Fruit fly (Drosophila melanogaster): ENCODE measurements around the gene CG43059.

CG43059 gene

dm6 chr3L:8312290-8312689, 6.5 kb downstream of the CG43059 start:
- no peak for TF ChIP-seq pan (optimal IDR thresholded peaks at IDR 0.05)
- no peak for TF ChIP-seq Dll (optimal IDR thresholded peaks at IDR 0.05)
- no peak for TF ChIP-seq EcR (GFP tag; optimal IDR thresholded peaks at IDR 0.05)
- no peak for TF ChIP-seq CG8478 (optimal IDR thresholded peaks at IDR 0.05)
- TF ChIP-seq usp (GFP tag; optimal IDR thresholded peaks at IDR 0.05) = no peak
- TF ChIP-seq psq (optimal IDR thresholded peaks at IDR 0.05) = no peak

- no peak for TF ChIP-seq pan (optimal IDR thresholded peaks at IDR 0.05)
- no peak for TF ChIP-seq psq (optimal IDR thresholded peaks at IDR 0.05)
- TF ChIP-seq EcR (GFP tag; optimal IDR thresholded peaks at IDR 0.05) = no peak
- no peak for TF ChIP-seq CG8478 (optimal IDR thresholded peaks at IDR 0.05)
- no peak for TF ChIP-seq Dll (optimal IDR thresholded peaks at IDR 0.05)
- no peak for TF ChIP-seq usp (GFP tag; optimal IDR thresholded peaks at IDR 0.05)
Observed at dm6 chr3L:8308891-8309352, 9.8 kb downstream of the CG43059 start, which contains the start of gene BI-1. TSS of gene BI-1 (minus strand) at chr3L:8308941.

dm6 chr3L:8306880-8307279, 11.9 kb downstream of the CG43059 start, which contains the start of gene Gr66a:
TSS of gene Gr66a (minus strand) at chr3L:8306980.
- TF ChIP-seq Dll (optimal IDR thresholded peaks at IDR 0.05) (no peak), psq (optimal IDR thresholded peaks at IDR 0.05) (no peak), EcR (GFP tag; optimal IDR thresholded peaks at IDR 0.05) (no peak)

dm6 chr3L:8303912-8304311, 14.9 kb downstream of the CG43059 start, which contains the start of the genes CG7194 and Sbp2:
TSS of gene CG7194 (minus strand) at chr3L:8304059.
TSS of gene Sbp2 (plus strand) at chr3L:8304157.
- TF ChIP-seq usp (GFP tag; optimal IDR thresholded peaks at IDR 0.05) (no peak), EcR (GFP tag; optimal IDR thresholded peaks at IDR 0.05) (no peak)

dm6 chr3L:8299224-8300130, 19.3 kb downstream of the CG43059 start, which contains the start of the genes Arl5 and CG13671:
TSS of gene Arl5 (minus strand) at chr3L:8299839.
TSS of gene CG13671 (plus strand) at chr3L:8300064.
- TF ChIP-seq usp (GFP tag; optimal IDR thresholded peaks at IDR 0.05) (no peak), CG8478 (optimal IDR thresholded peaks at IDR 0.05) (no peak), Dll (optimal IDR thresholded peaks at IDR 0.05) (no peak), EcR (GFP tag; optimal IDR thresholded peaks at IDR 0.05) (no peak), pan (optimal IDR thresholded peaks at IDR 0.05) (no peak), psq (optimal IDR thresholded peaks at IDR 0.05) (no peak)

dm6 chr3L:8297488-8297887, 21.3 kb downstream of the CG43059 start:
- TF ChIP-seq usp (GFP tag; optimal IDR thresholded peaks at IDR 0.05) (no peak), EcR (GFP tag; optimal IDR thresholded peaks at IDR 0.05) (no peak), pan (optimal IDR thresholded peaks at IDR 0.05) (peak; percentile 5)

dm6 chr3L:8296941-8297340, 21.8 kb downstream of the CG43059 start, which contains the start of gene Rab19:
TSS of gene Rab19 (plus strand) at chr3L:8297018.
- TF ChIP-seq usp (GFP tag; optimal IDR thresholded peaks at IDR 0.05) (no peak), CG8478 (optimal IDR thresholded peaks at IDR 0.05) (no peak), Dll (optimal IDR thresholded peaks at IDR 0.05) (no peak), psq (optimal IDR thresholded peaks at IDR 0.05) (no peak), pan (optimal IDR thresholded peaks at IDR 0.05) (no peak)

- no peak for TF ChIP-seq CG8478 (optimal IDR thresholded peaks at IDR 0.05)
- no peak for TF ChIP-seq usp (GFP tag; optimal IDR thresholded peaks at IDR 0.05)
- TF ChIP-seq Dll (optimal IDR thresholded peaks at IDR 0.05) = no peak
- no peak for TF ChIP-seq pan (optimal IDR thresholded peaks at IDR 0.05)
Observed at dm6 chr3L:8295227-8295626, 23.5 kb downstream of the CG43059 start, which contains the start of gene CG7201. TSS of gene CG7201 (minus strand) at chr3L:8295327.

dm6 chr3L:8289336-8290258, 29.2 kb downstream of the CG43059 start, which contains the start of gene cert:
TSS of gene cert (minus strand) at chr3L:8289870.
- TF ChIP-seq usp (GFP tag; optimal IDR thresholded peaks at IDR 0.05) = no peak
- no peak for TF ChIP-seq psq (optimal IDR thresholded peaks at IDR 0.05)
- no peak for TF ChIP-seq pan (optimal IDR thresholded peaks at IDR 0.05)
- no peak for TF ChIP-seq EcR (GFP tag; optimal IDR thresholded peaks at IDR 0.05)
- no peak for TF ChIP-seq CG8478 (optimal IDR thresholded peaks at IDR 0.05)
- no peak for TF ChIP-seq Dll (optimal IDR thresholded peaks at IDR 0.05)

- TF ChIP-seq CG8478 (optimal IDR thresholded peaks at IDR 0.05) = no peak
- TF ChIP-seq psq (optimal IDR thresholded peaks at IDR 0.05) = no peak
- no peak for TF ChIP-seq Dll (optimal IDR thresholded peaks at IDR 0.05)
- no peak for TF ChIP-seq pan (optimal IDR thresholded peaks at IDR 0.05)
Observed at dm6 chr3L:8288396-8288795, 30.4 kb downstream of the CG43059 start.

- no peak for TF ChIP-seq Dll (optimal IDR thresholded peaks at IDR 0.05)
Observed at dm6 chr3L:8286397-8286796, 32.4 kb downstream of the CG43059 start.

dm6 chr3L:8285773-8286172, 33.0 kb downstream of the CG43059 start:
- no peak for TF ChIP-seq Dll (optimal IDR thresholded peaks at IDR 0.05)
- no peak for TF ChIP-seq psq (optimal IDR thresholded peaks at IDR 0.05)
- no peak for TF ChIP-seq EcR (GFP tag; optimal IDR thresholded peaks at IDR 0.05)
- no peak for TF ChIP-seq usp (GFP tag; optimal IDR thresholded peaks at IDR 0.05)
- no peak for TF ChIP-seq CG8478 (optimal IDR thresholded peaks at IDR 0.05)
- TF ChIP-seq pan (optimal IDR thresholded peaks at IDR 0.05) = no peak
